Worm (Caenorhabditis elegans) whole organism, L1 larva: ENCODE results near the gene flp-3.

Experiments
- C16A3.4 ChIP-seq: fragments of 150-350 bp; optimal IDR thresholded peaks from 2 replicates; lab custom pipeline; 2014; ENCODE audit warnings: missing biosample characterization, missing genetic modification characterization
- C34B4.2 ChIP-seq: sonication (generic microtip); optimal IDR thresholded peaks from 2 replicates; lab custom pipeline; 2017; ENCODE audit warnings: mild to moderate bottlenecking, missing genetic modification characterization, missing compliant biosample characterization
- F16B12.6 ChIP-seq: fragments of 150-350 bp; optimal IDR thresholded peaks from 2 replicates; lab custom pipeline; 2014; ENCODE audit warnings: missing biosample characterization, missing genetic modification characterization
- alr-1 ChIP-seq: fragments of 200-800 bp; sonication (Bioruptor generic); optimal IDR thresholded peaks from 2 replicates; lab custom pipeline; 2018; ENCODE audit warnings: borderline replicate concordance, mild to moderate bottlenecking, missing genetic modification characterization, missing compliant biosample characterization
- ama-1 ChIP-seq: fragments of 150-350 bp; optimal IDR thresholded peaks from 2 replicates; lab custom pipeline; 2014
- ceh-63 ChIP-seq: fragments of 200-800 bp; sonication (Bioruptor generic); optimal IDR thresholded peaks from 2 replicates; lab custom pipeline; 2018; ENCODE audit warnings: mild to moderate bottlenecking, missing genetic modification characterization, missing compliant biosample characterization
- ceh-8 ChIP-seq: fragments of 200-800 bp; sonication (Bioruptor generic); optimal IDR thresholded peaks from 2 replicates; lab custom pipeline; 2018; ENCODE audit warnings: mild to moderate bottlenecking, missing genetic modification characterization, moderate library complexity, missing compliant biosample characterization
- ceh-82 ChIP-seq, 3 experiments: fragments of 150-350 bp in 1 of 3; sonication (generic microtip) in 2 of 3; optimal IDR thresholded peaks; 2 replicates each; lab custom pipeline; 2014 to 2017; ENCODE audit warnings: missing biosample characterization in 3 of 3, missing genetic modification characterization in 3 of 3
- ceh-88 ChIP-seq: fragments of 200-800 bp; sonication (Bioruptor generic); IDR thresholded peaks from 2 replicates; pipeline ENCODE4 v1.3.6; 2022; ENCODE audit warnings: missing genetic modification characterization, missing compliant biosample characterization
- ces-1 ChIP-seq: fragments of 150-350 bp; optimal IDR thresholded peaks from 2 replicates; lab custom pipeline; 2014; ENCODE audit warnings: missing biosample characterization, missing genetic modification reagents, missing genetic modification characterization
- dpl-1 ChIP-seq, 3 experiments: fragments of 150-350 bp in 2 of 3; sonication (generic microtip) in 1 of 3; optimal IDR thresholded peaks; 2 replicates each; lab custom pipeline; 2014 to 2017; ENCODE audit warnings: missing biosample characterization in 3 of 3, missing genetic modification characterization in 3 of 3, missing genetic modification reagents in 3 of 3
- dsc-1 ChIP-seq: sonication (generic microtip); optimal IDR thresholded peaks from 2 replicates; lab custom pipeline; 2016; ENCODE audit warnings: mild to moderate bottlenecking, missing genetic modification characterization, missing compliant biosample characterization
- efl-3 ChIP-seq: fragments of 200-800 bp; sonication (Bioruptor generic); optimal IDR thresholded peaks from 2 replicates; lab custom pipeline; 2018; ENCODE audit warnings: mild to moderate bottlenecking, missing genetic modification characterization, missing compliant biosample characterization
- egl-13 ChIP-seq: sonication (generic microtip); optimal IDR thresholded peaks from 2 replicates; lab custom pipeline; 2016; ENCODE audit warnings: missing genotype, missing genetic modification reagents, missing genetic modification characterization, missing compliant biosample characterization
- egl-27 ChIP-seq, 2 experiments: fragments of 150-350 bp in 1 of 2; sonication (generic microtip); optimal IDR thresholded peaks; 3 replicates each; lab custom pipeline; 2017 to 2018; ENCODE audit warnings: missing biosample characterization in 2 of 2, missing genetic modification characterization in 2 of 2, missing genetic modification reagents in 2 of 2
- elt-3 ChIP-seq, 6 experiments: fragments of 150-350 bp in 1 of 6; sonication (generic microtip); optimal IDR thresholded peaks; 2 replicates each; lab custom pipeline; 2017 to 2018; ENCODE audit warnings: missing biosample characterization in 6 of 6, missing genetic modification characterization in 6 of 6, inconsistent platforms in 1 of 6
- ets-5 ChIP-seq: fragments of 200-800 bp; sonication (Bioruptor generic); IDR thresholded peaks from 2 replicates; pipeline ENCODE4 v1.3.6; 2022; ENCODE audit warnings: missing genetic modification characterization, missing compliant biosample characterization
- fkh-10 ChIP-seq: sonication (generic microtip); optimal IDR thresholded peaks from 2 replicates; lab custom pipeline; 2017; ENCODE audit warnings: missing biosample characterization, missing genetic modification reagents, missing genetic modification characterization
- fkh-4 ChIP-seq: sonication (generic microtip); optimal IDR thresholded peaks from 2 replicates; lab custom pipeline; 2016; ENCODE audit warnings: missing compliant biosample characterization, missing genetic modification characterization, borderline replicate concordance
- fkh-8 ChIP-seq: sonication (generic microtip); optimal IDR thresholded peaks from 2 replicates; lab custom pipeline; 2016; ENCODE audit warnings: mild to moderate bottlenecking, missing genetic modification characterization, missing compliant biosample characterization
- grh-1 ChIP-seq: fragments of 200-800 bp; sonication (Bioruptor generic); IDR thresholded peaks from 2 replicates; pipeline ENCODE4 v1.3.6; 2022; ENCODE audit warnings: missing genetic modification reagents, missing genetic modification characterization, missing compliant biosample characterization
- hlh-17 ChIP-seq: fragments of 200-800 bp; sonication (Bioruptor generic); optimal IDR thresholded peaks from 2 replicates; lab custom pipeline; 2018; ENCODE audit warnings: missing genetic modification characterization, mild to moderate bottlenecking, missing compliant biosample characterization, moderate library complexity, borderline replicate concordance
- hpl-2 ChIP-seq: fragments of 150-350 bp; optimal IDR thresholded peaks from 2 replicates; lab custom pipeline; 2014; ENCODE audit warnings: missing biosample characterization, missing genetic modification reagents, missing genetic modification characterization
- irx-1 ChIP-seq: sonication (generic microtip); optimal IDR thresholded peaks from 2 replicates; lab custom pipeline; 2016; ENCODE audit warnings: missing genetic modification characterization, missing compliant biosample characterization
- isw-1 ChIP-seq: fragments of 200-800 bp; sonication (Bioruptor generic); IDR thresholded peaks from 2 replicates; pipeline ENCODE4 v1.3.6; 2022; ENCODE audit warnings: missing genetic modification characterization, missing compliant biosample characterization
- lin-13 ChIP-seq: fragments of 150-350 bp; optimal IDR thresholded peaks from 2 replicates; lab custom pipeline; 2014; ENCODE audit warnings: missing biosample characterization, missing genetic modification reagents, missing genetic modification characterization
- lin-14 ChIP-seq: fragments of 200-800 bp; sonication (Bioruptor generic); optimal IDR thresholded peaks from 2 replicates; lab custom pipeline; 2018; ENCODE audit warnings: mild to moderate bottlenecking, missing genetic modification characterization, moderate library complexity, missing compliant biosample characterization
- lin-15B ChIP-seq: fragments of 150-350 bp; sonication (generic microtip); optimal IDR thresholded peaks from 3 replicates; lab custom pipeline; 2014; ENCODE audit warnings: missing biosample characterization, missing genetic modification characterization
- lin-39 ChIP-seq: fragments of 150-350 bp; optimal IDR thresholded peaks from 2 replicates; lab custom pipeline; 2014; ENCODE audit warnings: missing biosample characterization, missing genetic modification reagents, missing genetic modification characterization
- mab-9 ChIP-seq: fragments of 200-800 bp; sonication (Bioruptor generic); IDR thresholded peaks from 2 replicates; pipeline ENCODE4 v1.3.6; 2022; ENCODE audit warnings: missing genetic modification reagents, missing genetic modification characterization, missing compliant biosample characterization
- mep-1 ChIP-seq: fragments of 150-350 bp; optimal IDR thresholded peaks from 2 replicates; lab custom pipeline; 2014; ENCODE audit warnings: missing biosample characterization, missing genetic modification characterization
- nhr-11 ChIP-seq: fragments of 150-350 bp; optimal IDR thresholded peaks from 2 replicates; lab custom pipeline; 2014; ENCODE audit warnings: missing biosample characterization, missing genetic modification characterization
- nhr-12 ChIP-seq: sonication (generic microtip); optimal IDR thresholded peaks from 2 replicates; lab custom pipeline; 2017; ENCODE audit warnings: missing biosample characterization, missing genetic modification characterization
- nhr-19 ChIP-seq: fragments of 200-800 bp; sonication (Bioruptor generic); conservative IDR thresholded peaks from 2 replicates; pipeline ENCODE4 v1.3.6; 2022; ENCODE audit warnings: missing genetic modification characterization, missing compliant biosample characterization
- nhr-76 ChIP-seq: sonication (generic microtip); optimal IDR thresholded peaks from 2 replicates; lab custom pipeline; 2017; ENCODE audit warnings: missing biosample characterization, missing genetic modification characterization
- nhr-85 ChIP-seq: sonication (generic microtip); peaks from one replicate; lab custom pipeline; 2016; ENCODE audit warnings: missing genetic modification characterization, inconsistent platforms, missing compliant biosample characterization
- nhr-90 ChIP-seq: sonication (generic microtip); optimal IDR thresholded peaks from 2 replicates; lab custom pipeline; 2016; ENCODE audit warnings: mild to moderate bottlenecking, missing genetic modification characterization, missing compliant biosample characterization; ENCODE audit not compliant: poor library complexity
- pag-3 ChIP-seq: sonication (generic microtip); optimal IDR thresholded peaks from 2 replicates; lab custom pipeline; 2017; ENCODE audit warnings: missing genetic modification characterization, mild to moderate bottlenecking, missing compliant biosample characterization, antibody characterized with exemption, borderline replicate concordance; ENCODE audit not compliant: insufficient read depth
- pax-3 ChIP-seq: fragments of 200-800 bp; sonication (Bioruptor generic); optimal IDR thresholded peaks from 2 replicates; lab custom pipeline; 2018; ENCODE audit warnings: mild to moderate bottlenecking, missing genetic modification characterization, moderate library complexity, missing compliant biosample characterization
- pqm-1 ChIP-seq: sonication (generic microtip); optimal IDR thresholded peaks from 3 replicates; lab custom pipeline; 2017; ENCODE audit warnings: missing biosample characterization, missing genetic modification characterization
- rnt-1 ChIP-seq: sonication (generic microtip); optimal IDR thresholded peaks from 2 replicates; lab custom pipeline; 2016; ENCODE audit warnings: mild to moderate bottlenecking, missing genetic modification characterization, moderate library complexity, missing compliant biosample characterization
- snu-23 ChIP-seq: sonication (generic microtip); optimal IDR thresholded peaks from 2 replicates; lab custom pipeline; 2016; ENCODE audit warnings: missing genetic modification characterization, missing compliant biosample characterization
- sox-4 ChIP-seq: sonication (generic microtip); optimal IDR thresholded peaks from 2 replicates; lab custom pipeline; 2016; ENCODE audit warnings: missing genetic modification characterization, missing compliant biosample characterization
- sup-37 ChIP-seq: fragments of 200-800 bp; sonication (Bioruptor generic); optimal IDR thresholded peaks from 2 replicates; lab custom pipeline; 2018; ENCODE audit warnings: mild to moderate bottlenecking, missing genetic modification characterization, missing compliant biosample characterization
- swsn-7 ChIP-seq: sonication (generic microtip); optimal IDR thresholded peaks from 2 replicates; lab custom pipeline; 2016; ENCODE audit warnings: missing genetic modification characterization, missing compliant biosample characterization
- tbx-2 ChIP-seq: sonication (generic microtip); optimal IDR thresholded peaks from 2 replicates; lab custom pipeline; 2016; ENCODE audit warnings: missing genetic modification characterization, missing compliant biosample characterization
- unc-62 ChIP-seq: fragments of 150-350 bp; optimal IDR thresholded peaks from 2 replicates; lab custom pipeline; 2014; ENCODE audit warnings: missing biosample characterization, missing genetic modification reagents, missing genetic modification characterization
- unc-86 ChIP-seq: sonication (generic microtip); optimal IDR thresholded peaks from 2 replicates; lab custom pipeline; 2016; ENCODE audit warnings: missing genetic modification characterization, missing compliant biosample characterization
- unc-98 ChIP-seq: fragments of 200-800 bp; sonication (Bioruptor generic); IDR thresholded peaks from 2 replicates; pipeline ENCODE4 v1.3.6; 2022; ENCODE audit warnings: missing genetic modification characterization, missing compliant biosample characterization
- vab-15 ChIP-seq: sonication (generic microtip); optimal IDR thresholded peaks from 2 replicates; lab custom pipeline; 2017; ENCODE audit warnings: missing genotype, mild to moderate bottlenecking, missing genetic modification characterization, missing compliant biosample characterization
- zag-1 ChIP-seq: fragments of 150-350 bp; optimal IDR thresholded peaks from 2 replicates; lab custom pipeline; 2014; ENCODE audit warnings: missing biosample characterization, missing genetic modification characterization
- ztf-11 ChIP-seq, 2 experiments: sonication (generic microtip); optimal IDR thresholded peaks; 2 replicates each; lab custom pipeline; 2016 to 2017; ENCODE audit warnings: missing genetic modification characterization in 2 of 2, missing biosample characterization in 1 of 2, missing compliant biosample characterization in 1 of 2

flp-3 gene

DNA sequence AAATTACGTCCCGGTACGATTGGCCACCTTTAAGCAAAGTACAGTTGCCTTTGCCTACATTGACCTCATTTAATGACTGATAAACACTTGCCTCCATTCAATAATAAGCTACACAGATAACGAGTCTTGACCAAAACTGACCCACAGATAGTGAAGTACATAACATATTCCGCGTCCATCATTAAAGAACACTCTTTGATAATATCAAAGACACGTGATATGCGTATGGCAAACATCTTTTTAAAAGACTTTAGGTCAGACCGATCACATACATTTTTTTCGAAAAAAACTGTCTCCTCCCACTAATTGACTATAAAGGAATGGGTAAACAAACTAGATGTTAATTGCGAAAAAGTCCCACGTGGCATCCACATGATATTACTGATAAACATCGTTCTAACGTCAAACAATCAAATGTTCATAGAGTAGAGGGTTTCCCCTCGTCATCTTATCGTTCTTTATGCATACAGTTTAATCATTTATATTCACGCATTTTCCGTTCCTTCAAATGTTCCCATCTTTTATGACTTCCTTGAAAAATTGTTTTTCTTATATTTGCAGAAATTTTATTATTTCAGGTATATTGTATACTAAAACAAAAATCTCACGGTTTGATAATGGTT lies 8.6 kb downstream of the flp-3 start, which contains the start of gene W07E11.1 (continued):
- TF ChIP-seq pax-3 (tag; lab: Kevin White, UChicago) (no peak), alr-1 (no peak), grh-1 (GFP tag; lab: Robert Waterston, UW) (no peak), zag-1 (tag; lab: Kevin White, UChicago) (no peak), mab-9 (GFP tag; lab: Robert Waterston, UW) (no peak), ztf-11 (tag; optimal IDR thresholded peaks at IDR 0.05; lab: Kevin White, UChicago) (no peak), unc-62 (GFP tag; lab: Kevin White, UChicago) (no peak), nhr-12 (tag; lab: Kevin White, UChicago) (no peak), sox-4 (no peak), ceh-82 (tag; optimal IDR thresholded peaks at IDR 0.05; lab: Kevin White, UChicago) (no peak), fkh-8 (no peak), mep-1 (tag; lab: Kevin White, UChicago) (no peak), nhr-76 (tag; lab: Kevin White, UChicago) (no peak), swsn-7 (tag; lab: Kevin White, UChicago) (no peak), ceh-8 (GFP tag; lab: Kevin White, UChicago) (no peak), dpl-1 (GFP tag; optimal IDR thresholded peaks at IDR 0.05; lab: Kevin White, UChicago) (no peak), irx-1 (no peak), tbx-2 (peak; percentile 28), unc-86 (no peak), egl-13 (tag; lab: Kevin White, UChicago) (no peak), vab-15 (tag; lab: Kevin White, UChicago) (no peak), ces-1 (GFP tag; lab: Kevin White, UChicago) (no peak), nhr-19 (GFP tag; lab: Robert Waterston, UW) (peak; percentile 44; the same call in 1 of the 2 replicates), rnt-1 (tag; lab: Kevin White, UChicago) (no peak), F16B12.6 (tag; lab: Kevin White, UChicago) (no peak), unc-98 (GFP tag; lab: Robert Waterston, UW) (no peak), fkh-4 (tag; lab: Kevin White, UChicago) (no peak), egl-27 (tag; optimal IDR thresholded peaks at IDR 0.05; lab: Kevin White, UChicago) (no peak), hlh-17 (GFP tag; lab: Kevin White, UChicago) (no peak), pqm-1 (no peak), ceh-63 (GFP tag; lab: Kevin White, UChicago) (no peak), fkh-10 (GFP tag; lab: Kevin White, UChicago) (no peak), ets-5 (GFP tag; lab: Robert Waterston, UW) (no peak), lin-14 (GFP tag; lab: Kevin White, UChicago) (peak; percentile 34), efl-3 (GFP tag; lab: Kevin White, UChicago) (no peak), elt-3 (tag; optimal IDR thresholded peaks at IDR 0.05; lab: Kevin White, UChicago) (peak in 3 of 6 experiments; percentile 25 to 76 (median 25)), ama-1 (lab: Kevin White, UChicago) (no peak), lin-13 (GFP tag; lab: Kevin White, UChicago) (no peak), pag-3 (tag; lab: Kevin White, UChicago) (no peak), sup-37 (GFP tag; lab: Kevin White, UChicago) (no peak), C16A3.4 (tag; lab: Kevin White, UChicago) (no peak), hpl-2 (GFP tag; lab: Kevin White, UChicago) (no peak), C34B4.2 (tag; lab: Kevin White, UChicago) (no peak), ceh-88 (GFP tag; lab: Robert Waterston, UW) (no peak), snu-23 (GFP tag; lab: Kevin White, UChicago) (peak; percentile 2), dsc-1 (tag; lab: Kevin White, UChicago) (no peak), nhr-90 (tag; lab: Kevin White, UChicago) (peak; percentile 68), lin-39 (no peak), isw-1 (GFP tag; lab: Robert Waterston, UW) (no peak), nhr-85 (tag; lab: Kevin White, UChicago) (peak; percentile 86), lin-15B (tag; lab: Kevin White, UChicago) (no peak), nhr-11 (no peak)
